Fruit fly (Drosophila melanogaster) whole organism, adult: ENCODE data around the gene CG32278.
A peak's percentile ranks its signal among the peaks of the same experiment; 100 is the strongest.

Experiments used
- CG11617 ChIP-seq: fragments of 200-800 bp; sonication (Bioruptor generic); optimal IDR thresholded peaks from 2 replicates; lab custom pipeline; 2017; ENCODE audit warnings: mild to moderate bottlenecking, missing biosample characterization, missing genetic modification reagents, missing genetic modification characterization
- CG12768 ChIP-seq: fragments of 200-800 bp; sonication (Bioruptor generic); optimal IDR thresholded peaks from 2 replicates; lab custom pipeline; 2017; ENCODE audit warnings: missing biosample characterization, missing genetic modification characterization, mild to moderate bottlenecking, moderate library complexity, missing genetic modification reagents
- CG14711 ChIP-seq: fragments of 200-800 bp; sonication (Bioruptor generic); optimal IDR thresholded peaks from 2 replicates; lab custom pipeline; 2018; ENCODE audit warnings: missing biosample characterization, mild to moderate bottlenecking, missing genetic modification characterization, moderate library complexity
- CG1620 ChIP-seq: fragments of 200-800 bp; sonication (Bioruptor generic); optimal IDR thresholded peaks from 2 replicates; lab custom pipeline; 2016; ENCODE audit warnings: missing biosample characterization, missing genetic modification characterization
- CG33017 ChIP-seq: fragments of 200-800 bp; sonication (Bioruptor generic); optimal IDR thresholded peaks from 2 replicates; lab custom pipeline; 2018; ENCODE audit warnings: missing biosample characterization, mild to moderate bottlenecking, missing genetic modification characterization, moderate library complexity
- CG5204 ChIP-seq: fragments of 200-800 bp; sonication (Bioruptor generic); optimal IDR thresholded peaks from 2 replicates; lab custom pipeline; 2016; ENCODE audit warnings: missing biosample characterization, missing genetic modification characterization
- CG7045 ChIP-seq: fragments of 200-800 bp; sonication (Bioruptor generic); optimal IDR thresholded peaks from 2 replicates; lab custom pipeline; 2017; ENCODE audit warnings: missing biosample characterization, mild to moderate bottlenecking, missing genetic modification characterization
- CG7101 ChIP-seq: fragments of 200-800 bp; sonication (Bioruptor generic); optimal IDR thresholded peaks from 2 replicates; lab custom pipeline; 2018; ENCODE audit warnings: missing biosample characterization, mild to moderate bottlenecking, missing genetic modification characterization, moderate library complexity
- Clk ChIP-seq: fragments of 200-800 bp; sonication (Bioruptor generic); optimal IDR thresholded peaks from 2 replicates; lab custom pipeline; 2017; ENCODE audit warnings: missing biosample characterization, missing genetic modification characterization
- Crg-1 ChIP-seq: fragments of 200-800 bp; sonication (Bioruptor generic); optimal IDR thresholded peaks from 2 replicates; lab custom pipeline; 2016; ENCODE audit warnings: missing biosample characterization, missing genetic modification characterization
- Hr96 ChIP-seq: fragments of 200-800 bp; sonication (Bioruptor generic); optimal IDR thresholded peaks from 2 replicates; lab custom pipeline; 2016; ENCODE audit warnings: missing biosample characterization, missing genetic modification characterization
- Mnt ChIP-seq: fragments of 200-800 bp; sonication (Bioruptor generic); optimal IDR thresholded peaks from 2 replicates; lab custom pipeline; 2016; ENCODE audit warnings: missing biosample characterization, mild to moderate bottlenecking, missing genetic modification characterization
- bab1 ChIP-seq: fragments of 200-800 bp; sonication (Bioruptor generic); optimal IDR thresholded peaks from 3 replicates; lab custom pipeline; 2019; ENCODE audit warnings: missing biosample characterization, mild to moderate bottlenecking, missing genetic modification characterization, moderate library complexity
- cic ChIP-seq: fragments of 200-800 bp; sonication (Bioruptor generic); optimal IDR thresholded peaks from 2 replicates; lab custom pipeline; 2017; ENCODE audit warnings: missing biosample characterization, mild to moderate bottlenecking, missing genetic modification characterization, moderate library complexity
- cnc ChIP-seq, 2 experiments: fragments of >200 bp; optimal IDR thresholded peaks; 2 replicates each; lab custom pipeline; 2017
- kay ChIP-seq: fragments of 200-800 bp; sonication (Bioruptor generic); peaks from one replicate; lab custom pipeline; 2016; ENCODE audit warnings: missing biosample characterization, missing genetic modification characterization, borderline replicate concordance
- ovo ChIP-seq: fragments of 200-800 bp; sonication (Bioruptor generic); optimal IDR thresholded peaks from 2 replicates; lab custom pipeline; 2016; ENCODE audit warnings: missing biosample characterization, missing genetic modification characterization
- pad ChIP-seq: fragments of 200-800 bp; sonication (Bioruptor generic); optimal IDR thresholded peaks from 3 replicates; lab custom pipeline; 2017; ENCODE audit warnings: missing biosample characterization, missing genetic modification characterization, mild to moderate bottlenecking, moderate library complexity, missing genetic modification reagents
- tj ChIP-seq: fragments of 200-800 bp; sonication (Bioruptor generic); optimal IDR thresholded peaks from 3 replicates; lab custom pipeline; 2017; ENCODE audit warnings: missing biosample characterization, mild to moderate bottlenecking, missing genetic modification characterization, moderate library complexity
- toe ChIP-seq: fragments of 200-800 bp; sonication (Bioruptor generic); optimal IDR thresholded peaks from 2 replicates; lab custom pipeline; 2016; ENCODE audit warnings: missing biosample characterization, missing genetic modification characterization

The CG32278 gene

DNA sequence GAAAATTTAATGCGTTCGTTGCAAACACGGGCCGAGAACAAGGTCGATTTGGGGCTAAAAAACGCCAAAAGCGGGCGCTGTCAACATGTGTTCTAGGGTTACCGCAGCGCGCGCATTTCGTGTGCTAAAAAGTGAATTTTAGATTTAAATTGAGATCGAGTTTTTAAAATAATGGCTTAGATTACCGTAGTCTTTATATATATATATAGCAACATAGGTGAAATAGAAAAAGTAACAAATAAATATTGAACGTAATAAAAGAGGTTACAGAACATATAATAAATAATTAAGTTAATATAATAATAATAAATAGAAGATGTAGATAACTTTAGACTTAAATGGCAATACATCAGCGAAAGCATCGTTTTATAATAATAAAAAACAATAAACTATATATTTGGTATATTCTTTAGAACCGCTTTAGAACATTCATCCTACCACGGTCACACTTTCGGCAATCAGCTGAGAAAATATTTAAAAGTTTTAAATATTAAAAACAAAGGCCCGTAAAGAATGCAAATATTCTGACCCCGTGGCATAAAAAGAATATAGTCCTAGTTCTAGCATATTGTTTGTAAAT, 25.6 kb upstream of the CG32278 start, which contains the start of the genes CG11537 and Alg2:
CG11537 (minus strand) TSS at position 75 of the 580 bp plus-strand sequence.
Alg2 (plus strand) TSS at position 426 of the 580 bp plus-strand sequence.
- TF ChIP-seq tj (GFP tag; lab: Kevin White, UChicago): peak; percentile 59
- TF ChIP-seq kay (GFP tag; lab: Kevin White, UChicago): no peak
- TF ChIP-seq Mnt (GFP tag; lab: Kevin White, UChicago): peak; percentile 57
- TF ChIP-seq CG12768 (GFP tag; lab: Kevin White, UChicago): peak; percentile 54
- TF ChIP-seq toe (GFP tag; lab: Kevin White, UChicago): no peak
- peak; percentile 10 for TF ChIP-seq CG11617
- TF ChIP-seq CG7101: peak; percentile 12
- peak; percentile 21 for TF ChIP-seq CG7045 (GFP tag; lab: Kevin White, UChicago)
- no peak for TF ChIP-seq Crg-1
- TF ChIP-seq Clk (GFP tag; lab: Kevin White, UChicago): no peak
- TF ChIP-seq Hr96 (GFP tag; lab: Kevin White, UChicago): no peak
- peak; percentile 55 for TF ChIP-seq bab1 (GFP tag; lab: Kevin White, UChicago)
- no peak for TF ChIP-seq pad
- TF ChIP-seq CG14711 (tag; lab: Kevin White, UChicago): peak; percentile 98
- peak; percentile 27 for TF ChIP-seq CG1620

DNA sequence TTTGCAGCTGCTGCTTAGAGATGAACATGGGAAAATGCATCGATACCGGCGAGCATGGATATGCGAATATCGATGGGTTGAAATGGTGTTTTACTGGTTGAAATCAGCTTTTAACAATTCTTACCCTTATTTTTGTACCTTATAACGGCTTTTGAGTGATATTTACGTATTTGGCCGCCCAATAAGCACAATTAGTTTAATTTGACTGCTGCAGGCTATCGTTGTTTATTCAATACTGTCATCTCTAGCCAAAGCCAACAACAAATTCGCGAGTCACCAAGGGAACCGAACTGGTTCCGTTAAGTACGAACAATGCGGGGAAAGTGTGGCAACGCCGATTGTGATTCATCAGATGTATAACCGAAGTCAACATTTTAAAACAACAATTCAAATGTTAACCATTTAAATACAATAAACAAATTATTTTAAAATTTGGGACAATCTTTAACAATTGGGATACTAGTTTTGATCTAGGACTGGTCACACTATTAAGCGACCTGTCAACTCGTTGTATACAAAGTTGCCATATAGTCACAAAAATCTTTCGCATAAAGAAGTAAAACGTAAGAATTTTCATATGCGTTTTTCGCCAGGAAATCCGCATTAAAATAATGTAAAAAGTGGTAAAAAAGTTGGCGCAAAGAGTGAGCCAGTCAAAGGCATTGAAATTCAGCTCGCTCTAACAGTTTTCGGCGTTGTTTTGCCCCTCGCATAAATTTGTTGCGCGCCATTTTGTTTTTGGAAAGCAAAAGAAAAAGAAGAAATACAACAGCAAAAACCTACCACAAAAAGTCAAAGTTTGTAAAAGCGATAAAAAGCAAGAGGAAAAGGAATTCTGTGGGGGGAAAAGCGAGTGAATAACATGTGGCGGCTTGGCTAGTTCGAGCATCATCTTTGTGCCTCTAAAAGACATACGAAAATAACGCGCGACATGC, 20.7 kb upstream of the CG32278 start, which contains the start of the genes Usp5 and BtbVII:
Usp5 (minus strand) TSS at position 234 of the 935 bp plus-strand sequence.
BtbVII (plus strand) TSS at position 522 of the 935 bp plus-strand sequence.
- TF ChIP-seq ovo (GFP tag; lab: Kevin White, UChicago) (peak; percentile 78), CG1620 (peak; percentile 85), kay (GFP tag; lab: Kevin White, UChicago) (no peak), CG5204 (GFP tag; lab: Kevin White, UChicago) (no peak), cic (GFP tag; lab: Kevin White, UChicago) (peak; percentile 24), Crg-1 (peak; percentile 73), pad (peak; percentile 55), toe (GFP tag; lab: Kevin White, UChicago) (peak; percentile 84), CG7101 (peak; percentile 73), Mnt (GFP tag; lab: Kevin White, UChicago) (peak; percentile 71), CG14711 (tag; lab: Kevin White, UChicago) (peak; percentile 48), bab1 (GFP tag; lab: Kevin White, UChicago) (peak; percentile 82), CG11617 (peak; percentile 70), CG7045 (GFP tag; lab: Kevin White, UChicago) (peak; percentile 45), Clk (GFP tag; lab: Kevin White, UChicago) (peak; percentile 56), tj (GFP tag; lab: Kevin White, UChicago) (peak; percentile 43), Hr96 (GFP tag; lab: Kevin White, UChicago) (peak; percentile 86), CG12768 (GFP tag; lab: Kevin White, UChicago) (peak; percentile 62), CG33017 (peak; percentile 0), cnc (optimal IDR thresholded peaks at IDR 0.05; lab: Kevin White, UChicago) (peak; percentile 80 to 92)

DNA sequence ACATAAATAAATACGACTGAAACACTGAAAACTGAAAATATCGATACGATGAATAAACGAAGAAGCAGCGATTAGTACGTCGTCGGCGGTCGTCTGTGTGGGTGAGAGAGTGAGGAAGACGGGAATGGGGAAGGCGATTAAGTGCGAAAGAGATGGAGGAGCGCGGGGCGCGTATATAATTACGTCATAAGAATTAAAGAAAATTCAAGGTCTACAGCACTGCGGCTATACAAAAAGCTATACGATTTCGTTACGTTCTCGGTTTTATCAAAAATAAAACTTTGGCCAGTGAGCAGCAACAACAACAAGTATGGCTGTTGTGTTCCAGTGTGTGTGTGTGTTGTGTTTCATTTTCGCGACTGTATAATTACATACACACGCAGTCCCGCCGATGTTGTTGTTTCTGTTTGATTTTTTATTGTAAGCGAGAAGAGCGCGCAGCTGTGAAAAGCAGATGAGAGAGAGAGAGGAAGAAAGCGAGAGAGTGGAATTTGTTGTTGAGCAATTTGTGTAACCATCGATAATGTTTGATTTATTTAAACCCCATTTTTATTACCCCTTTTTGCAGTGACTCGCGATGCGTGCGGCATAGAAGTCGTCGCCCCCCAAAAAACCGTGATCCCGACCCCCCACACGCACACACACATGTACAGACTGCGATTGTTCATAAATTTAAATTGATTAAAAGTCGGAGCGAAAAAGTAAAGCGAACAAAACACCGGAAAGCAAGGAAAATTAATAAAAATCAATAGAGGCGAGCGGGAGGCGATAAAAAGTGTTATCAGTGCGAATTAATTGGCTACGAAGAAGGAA, 19.8 kb upstream of the CG32278 start:
- TF ChIP-seq CG14711 (tag; lab: Kevin White, UChicago) (no peak), CG11617 (peak; percentile 54), pad (no peak), CG1620 (no peak), Clk (GFP tag; lab: Kevin White, UChicago) (peak; percentile 47), bab1 (GFP tag; lab: Kevin White, UChicago) (no peak), CG12768 (GFP tag; lab: Kevin White, UChicago) (peak; percentile 82), toe (GFP tag; lab: Kevin White, UChicago) (no peak), cnc (optimal IDR thresholded peaks at IDR 0.05; lab: Kevin White, UChicago) (no peak), Mnt (GFP tag; lab: Kevin White, UChicago) (peak; percentile 77), kay (GFP tag; lab: Kevin White, UChicago) (no peak), CG33017 (no peak), CG7101 (peak; percentile 9), ovo (GFP tag; lab: Kevin White, UChicago) (no peak), tj (GFP tag; lab: Kevin White, UChicago) (peak; percentile 49), Hr96 (GFP tag; lab: Kevin White, UChicago) (no peak), cic (GFP tag; lab: Kevin White, UChicago) (peak; percentile 94), CG5204 (GFP tag; lab: Kevin White, UChicago) (no peak), Crg-1 (no peak), CG7045 (GFP tag; lab: Kevin White, UChicago) (peak; percentile 25)

DNA sequence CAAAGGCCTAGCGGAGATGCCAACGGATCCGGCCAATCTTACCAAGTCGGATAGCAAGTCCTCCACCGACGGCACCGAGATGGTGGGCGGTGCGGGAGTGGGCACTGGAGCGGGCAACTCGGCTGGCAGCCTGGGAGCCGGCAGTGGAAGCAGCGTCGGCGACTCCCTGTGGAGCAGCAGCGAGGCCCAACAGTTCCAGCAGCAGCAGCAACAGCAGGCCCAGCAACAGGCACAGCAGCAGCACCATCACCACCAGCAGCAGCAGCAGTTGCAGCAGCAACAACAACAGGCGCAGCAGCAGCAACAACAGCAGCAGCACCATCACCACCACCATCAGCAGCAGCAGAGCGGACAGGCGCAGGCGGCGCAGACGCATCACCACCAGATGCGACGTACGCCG, 18.7 kb upstream of the CG32278 start:
- no peak for TF ChIP-seq CG33017
- no peak for TF ChIP-seq CG5204 (GFP tag; lab: Kevin White, UChicago)
- TF ChIP-seq toe (GFP tag; lab: Kevin White, UChicago): no peak
- no peak for TF ChIP-seq cnc (optimal IDR thresholded peaks at IDR 0.05; lab: Kevin White, UChicago)
- no peak for TF ChIP-seq CG7101
- no peak for TF ChIP-seq CG1620
- no peak for TF ChIP-seq Mnt (GFP tag; lab: Kevin White, UChicago)
- TF ChIP-seq CG14711 (tag; lab: Kevin White, UChicago): no peak
- no peak for TF ChIP-seq kay (GFP tag; lab: Kevin White, UChicago)
